Fruit fly (Drosophila melanogaster) whole organism, embryonic: Measurements from ENCODE around the gene CG11843.

Experiments used
- CG10462 ChIP-seq: fragments of 200-800 bp; sonication (Bioruptor generic); optimal IDR thresholded peaks from 2 replicates; lab custom pipeline; 2016; ENCODE audit warnings: missing biosample characterization, missing genetic modification characterization
- CG12219 ChIP-seq: fragments of 200-800 bp; sonication (Bioruptor generic); optimal IDR thresholded peaks from 3 replicates; lab custom pipeline; 2018; ENCODE audit warnings: missing biosample characterization, mild to moderate bottlenecking, missing genetic modification characterization
- CG13894 ChIP-seq: fragments of 200-800 bp; sonication (Bioruptor generic); optimal IDR thresholded peaks from 3 replicates; lab custom pipeline; 2018; ENCODE audit warnings: missing biosample characterization, mild to moderate bottlenecking, missing genetic modification characterization, moderate library complexity
- CG15073 ChIP-seq: fragments of 200-800 bp; sonication (Bioruptor generic); optimal IDR thresholded peaks from 2 replicates; lab custom pipeline; 2016; ENCODE audit warnings: missing biosample characterization, missing genetic modification characterization
- CG15696 ChIP-seq: fragments of 200-800 bp; sonication (Bioruptor generic); optimal IDR thresholded peaks from 2 replicates; lab custom pipeline; 2019; ENCODE audit warnings: missing biosample characterization, mild to moderate bottlenecking, missing genetic modification characterization, moderate library complexity
- CG17385 ChIP-seq: fragments of 200-800 bp; sonication (Bioruptor generic); optimal IDR thresholded peaks from 3 replicates; lab custom pipeline; 2018; ENCODE audit warnings: missing biosample characterization, mild to moderate bottlenecking, missing genetic modification characterization
- CG17829 ChIP-seq: fragments of 200-800 bp; optimal IDR thresholded peaks from 2 replicates; lab custom pipeline; 2019; ENCODE audit warnings: missing biosample characterization, mild to moderate bottlenecking, missing genetic modification characterization, moderate library complexity
- CG2129 ChIP-seq: fragments of 200-800 bp; sonication (Bioruptor generic); IDR thresholded peaks from 2 replicates; pipeline ENCODE4 v1.3.6; 2022; ENCODE audit warnings: missing biosample characterization, missing genetic modification characterization; ENCODE audit not compliant: partially characterized antibody
- CG33557 ChIP-seq: fragments of 200-800 bp; sonication (Bioruptor generic); optimal IDR thresholded peaks from 2 replicates; lab custom pipeline; 2019; ENCODE audit warnings: missing biosample characterization, mild to moderate bottlenecking, missing genetic modification characterization, moderate library complexity
- CG3995 ChIP-seq: fragments of 200-800 bp; sonication (Bioruptor generic); optimal IDR thresholded peaks from 3 replicates; lab custom pipeline; 2016; ENCODE audit warnings: missing biosample characterization, missing genetic modification characterization
- CG4328 ChIP-seq: fragments of 200-800 bp; sonication (Bioruptor generic); optimal IDR thresholded peaks from 3 replicates; lab custom pipeline; 2017; ENCODE audit warnings: missing biosample characterization, missing genetic modification reagents, missing genetic modification characterization
- CG4730 ChIP-seq: fragments of 200-800 bp; sonication (Bioruptor generic); IDR thresholded peaks from 2 replicates; pipeline ENCODE4 v1.3.6; 2022; ENCODE audit warnings: missing biosample characterization, missing genetic modification characterization
- CG7963 ChIP-seq: fragments of 200-800 bp; sonication (Bioruptor generic); IDR thresholded peaks from 3 replicates; pipeline ENCODE4 v1.3.6; 2022; ENCODE audit warnings: missing biosample characterization, missing genetic modification characterization; ENCODE audit not compliant: partially characterized antibody
- CG8281 ChIP-seq: fragments of 200-800 bp; sonication (Bioruptor generic); optimal IDR thresholded peaks from 2 replicates; lab custom pipeline; 2018; ENCODE audit warnings: missing biosample characterization, mild to moderate bottlenecking, missing genetic modification characterization, moderate library complexity
- CG8290 ChIP-seq, 3 experiments: fragments of 200-800 bp; sonication (Bioruptor generic); optimal IDR thresholded peaks; 2 replicates each; lab custom pipeline; 2016 to 2019; ENCODE audit warnings: missing biosample characterization in 3 of 3, missing genetic modification characterization in 3 of 3, mild to moderate bottlenecking in 2 of 3, moderate library complexity in 1 of 3
- CG8924 ChIP-seq: fragments of 200-800 bp; optimal IDR thresholded peaks from 3 replicates; lab custom pipeline; 2019; ENCODE audit warnings: missing biosample characterization, mild to moderate bottlenecking, missing genetic modification characterization, moderate library complexity
- CG9609 ChIP-seq: fragments of 200-800 bp; sonication (Bioruptor generic); optimal IDR thresholded peaks from 3 replicates; lab custom pipeline; 2016; ENCODE audit warnings: missing biosample characterization, missing genetic modification characterization
- CTCF ChIP-seq: fragments of 200-800 bp; sonication (Bioruptor generic); optimal IDR thresholded peaks from 2 replicates; lab custom pipeline; 2017; ENCODE audit warnings: missing biosample characterization, mild to moderate bottlenecking, missing genetic modification characterization, moderate library complexity
- CkIIα-i1 ChIP-seq: fragments of 200-800 bp; sonication (Bioruptor generic); IDR thresholded peaks from 2 replicates; pipeline ENCODE4 v1.3.6; 2022; ENCODE audit warnings: missing biosample characterization, missing genetic modification characterization
- Doc2 ChIP-seq: fragments of 200-800 bp; sonication (Bioruptor generic); IDR thresholded peaks from 2 replicates; pipeline ENCODE4 v1.3.6; 2022; ENCODE audit warnings: missing biosample characterization, missing genetic modification characterization
- Hand ChIP-seq: fragments of 200-800 bp; sonication (Bioruptor generic); optimal IDR thresholded peaks from 2 replicates; lab custom pipeline; 2017; ENCODE audit warnings: mild to moderate bottlenecking, missing biosample characterization, missing genetic modification reagents, missing genetic modification characterization
- Hey ChIP-seq: fragments of 200-800 bp; sonication (Bioruptor generic); optimal IDR thresholded peaks from 3 replicates; lab custom pipeline; 2018; ENCODE audit warnings: missing biosample characterization, mild to moderate bottlenecking, missing genetic modification characterization
- Hr39 ChIP-seq: fragments of >200 bp; optimal IDR thresholded peaks from 2 replicates; lab custom pipeline; 2017
- Mad ChIP-seq: fragments of 200-800 bp; sonication (Bioruptor generic); optimal IDR thresholded peaks from 2 replicates; lab custom pipeline; 2016; ENCODE audit warnings: missing biosample characterization, missing genetic modification characterization
- Meics ChIP-seq: fragments of 200-800 bp; sonication (Bioruptor generic); optimal IDR thresholded peaks from 2 replicates; lab custom pipeline; 2017; ENCODE audit warnings: missing biosample characterization, mild to moderate bottlenecking, missing genetic modification characterization
- Myb ChIP-seq: fragments of 200-800 bp; sonication (Bioruptor generic); optimal IDR thresholded peaks from 2 replicates; lab custom pipeline; 2016; ENCODE audit warnings: missing biosample characterization, missing genetic modification characterization
- NC2α ChIP-seq: fragments of 200-800 bp; sonication (Bioruptor generic); optimal IDR thresholded peaks from 2 replicates; lab custom pipeline; 2016; ENCODE audit warnings: missing biosample characterization, missing genetic modification characterization
- Nf-YC ChIP-seq: fragments of 200-800 bp; optimal IDR thresholded peaks from 3 replicates; lab custom pipeline; 2019; ENCODE audit warnings: missing biosample characterization, mild to moderate bottlenecking, missing genetic modification characterization, moderate library complexity
- Six4 ChIP-seq: fragments of 200-800 bp; sonication (Bioruptor generic); optimal IDR thresholded peaks from 2 replicates; lab custom pipeline; 2016; ENCODE audit warnings: missing biosample characterization, missing genetic modification characterization
- Sox100B ChIP-seq: fragments of 200-800 bp; sonication (Bioruptor generic); optimal IDR thresholded peaks from 3 replicates; lab custom pipeline; 2018; ENCODE audit warnings: missing biosample characterization, mild to moderate bottlenecking, missing genetic modification characterization
- Ssrp ChIP-seq: fragments of 200-800 bp; sonication (Bioruptor generic); optimal IDR thresholded peaks from 2 replicates; lab custom pipeline; 2018; ENCODE audit warnings: missing biosample characterization, mild to moderate bottlenecking, missing genetic modification characterization, moderate library complexity
- Vsx1 ChIP-seq: fragments of 200-800 bp; sonication (Bioruptor generic); optimal IDR thresholded peaks from 2 replicates; lab custom pipeline; 2017; ENCODE audit warnings: missing biosample characterization, mild to moderate bottlenecking, missing genetic modification characterization, missing genetic modification reagents
- ase ChIP-seq: fragments of 200-800 bp; sonication (Bioruptor generic); IDR thresholded peaks from 3 replicates; pipeline ENCODE4 v1.3.6; 2022; ENCODE audit warnings: missing biosample characterization, missing genetic modification characterization
- ash1 ChIP-seq: fragments of 200-800 bp; sonication (Bioruptor generic); optimal IDR thresholded peaks from 2 replicates; lab custom pipeline; 2018; ENCODE audit warnings: missing biosample characterization, mild to moderate bottlenecking, missing genetic modification characterization
- cad ChIP-seq: fragments of >200 bp; optimal IDR thresholded peaks from 2 replicates; lab custom pipeline; 2017; ENCODE audit warnings: missing biosample characterization, missing genetic modification characterization
- corto ChIP-seq: fragments of 200-800 bp; sonication (Bioruptor generic); optimal IDR thresholded peaks from 2 replicates; lab custom pipeline; 2016; ENCODE audit warnings: missing biosample characterization, mild to moderate bottlenecking, missing genetic modification characterization, moderate library complexity
- danr ChIP-seq: fragments of 200-800 bp; sonication (Bioruptor generic); IDR thresholded peaks from 2 replicates; pipeline ENCODE4 v1.3.6; 2022; ENCODE audit warnings: missing biosample characterization, missing genetic modification characterization
- gsb-n ChIP-seq: fragments of 200-800 bp; sonication (Bioruptor generic); optimal IDR thresholded peaks from 3 replicates; lab custom pipeline; 2018; ENCODE audit warnings: missing biosample characterization, mild to moderate bottlenecking, missing genetic modification characterization
- jumu ChIP-seq: fragments of 200-800 bp; sonication (Bioruptor generic); optimal IDR thresholded peaks from 3 replicates; lab custom pipeline; 2016; ENCODE audit warnings: missing biosample characterization, missing genetic modification characterization
- p53 ChIP-seq: fragments of 200-800 bp; sonication (Bioruptor generic); optimal IDR thresholded peaks from 2 replicates; lab custom pipeline; 2016; ENCODE audit warnings: missing biosample characterization, missing genetic modification characterization
- pros ChIP-seq: fragments of 200-800 bp; sonication (Bioruptor generic); optimal IDR thresholded peaks from 3 replicates; lab custom pipeline; 2019; ENCODE audit warnings: missing biosample characterization, mild to moderate bottlenecking, missing genetic modification characterization, moderate library complexity
- pum ChIP-seq: fragments of 200-800 bp; sonication (Bioruptor generic); optimal IDR thresholded peaks from 2 replicates; lab custom pipeline; 2016; ENCODE audit warnings: missing biosample characterization, missing genetic modification characterization
- repo ChIP-seq: fragments of 200-800 bp; sonication (Bioruptor generic); optimal IDR thresholded peaks from 2 replicates; lab custom pipeline; 2016; ENCODE audit warnings: missing biosample characterization, missing genetic modification characterization
- salm ChIP-seq: fragments of 200-800 bp; sonication (Bioruptor generic); optimal IDR thresholded peaks from 2 replicates; lab custom pipeline; 2018; ENCODE audit warnings: missing biosample characterization, mild to moderate bottlenecking, missing genetic modification characterization
- slou ChIP-seq: fragments of 200-800 bp; sonication (Bioruptor generic); optimal IDR thresholded peaks from 3 replicates; lab custom pipeline; 2016; ENCODE audit warnings: missing biosample characterization, missing genetic modification characterization
- stc ChIP-seq: fragments of 200-800 bp; sonication (Bioruptor generic); IDR thresholded peaks from 2 replicates; pipeline ENCODE4 v1.3.6; 2022; ENCODE audit warnings: missing biosample characterization, missing genetic modification characterization
- tgo ChIP-seq: fragments of 200-800 bp; sonication (Bioruptor generic); IDR thresholded peaks from 3 replicates; pipeline ENCODE4 v1.3.6; 2022; ENCODE audit warnings: missing biosample characterization, missing genetic modification characterization
- tin ChIP-seq: fragments of 200-800 bp; sonication (Bioruptor generic); optimal IDR thresholded peaks from 3 replicates; lab custom pipeline; 2016; ENCODE audit warnings: missing biosample characterization, missing genetic modification characterization
- tup ChIP-seq: fragments of 200-800 bp; sonication (Bioruptor generic); optimal IDR thresholded peaks from 2 replicates; lab custom pipeline; 2016; ENCODE audit warnings: missing biosample characterization, mild to moderate bottlenecking, missing genetic modification characterization, moderate library complexity
- twi ChIP-seq: fragments of 200-800 bp; optimal IDR thresholded peaks from 2 replicates; lab custom pipeline; 2019; ENCODE audit warnings: missing biosample characterization, mild to moderate bottlenecking, missing genetic modification characterization, moderate library complexity
- zen2 ChIP-seq: fragments of 200-800 bp; sonication (Bioruptor generic); IDR thresholded peaks from 3 replicates; pipeline ENCODE4 v1.3.6; 2022; ENCODE audit warnings: missing biosample characterization, missing genetic modification characterization; ENCODE audit not compliant: partially characterized antibody

The CG11843 gene

DNA sequence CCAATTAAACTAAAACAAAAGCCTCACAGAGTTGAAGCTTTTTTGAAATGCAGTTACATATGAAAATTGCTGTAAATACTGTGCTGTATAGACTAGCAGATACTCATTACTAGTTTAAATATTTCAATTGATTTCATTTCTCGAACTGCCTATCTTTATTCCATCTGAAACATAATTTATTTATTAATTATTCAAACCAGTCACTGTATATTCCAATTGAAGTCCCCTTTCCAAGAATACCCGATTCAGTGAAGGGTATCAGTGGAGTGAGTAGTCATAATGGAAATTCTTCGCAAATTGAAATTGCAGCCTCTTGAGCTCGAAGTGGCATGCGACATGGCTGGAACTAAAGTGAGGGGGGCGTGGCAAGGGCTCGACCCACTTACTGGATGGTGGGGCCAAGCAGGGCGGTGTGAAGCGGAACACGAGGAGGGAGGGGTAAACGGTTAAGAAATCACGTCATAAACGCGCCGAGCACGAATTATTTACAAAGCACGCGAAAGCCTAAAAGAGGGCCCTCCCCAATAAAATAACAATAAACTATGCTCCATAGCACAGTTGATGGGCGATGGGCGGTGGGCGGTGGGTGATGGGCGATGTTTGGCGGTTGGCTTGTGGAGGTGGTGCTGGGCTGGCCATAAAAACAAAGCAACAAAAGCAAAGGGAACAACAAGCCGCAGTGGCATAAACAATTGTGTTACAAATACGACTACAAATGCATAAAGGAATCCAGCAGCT is 49.1 kb upstream of the CG11843 start (continued):
- TF ChIP-seq zen2 (GFP tag; lab: Robert Waterston, UW) (no peak), pum (GFP tag; lab: Kevin White, UChicago) (no peak), CG2129 (GFP tag; lab: Robert Waterston, UW) (no peak), Mad (GFP tag; lab: Kevin White, UChicago) (no peak), CG9609 (GFP tag; lab: Kevin White, UChicago) (no peak), CG4730 (GFP tag; lab: Robert Waterston, UW) (0 out of 2 replicates have a peak, but pooled peaks have one; percentile 14), Hr39 (lab: Kevin White, UChicago) (no peak), CG15696 (tag; lab: Kevin White, UChicago) (no peak), CG33557 (no peak), Vsx1 (GFP tag; lab: Kevin White, UChicago) (no peak), CG13894 (no peak), CG8281 (tag; lab: Kevin White, UChicago) (no peak), tin (GFP tag; lab: Kevin White, UChicago) (no peak), CG12219 (GFP tag; lab: Kevin White, UChicago) (no peak), CG3995 (GFP tag; lab: Kevin White, UChicago) (no peak), pros (no peak), CG17829 (tag; lab: Kevin White, UChicago) (no peak), repo (GFP tag; lab: Kevin White, UChicago) (no peak), cad (GFP tag; lab: Kevin White, UChicago) (no peak), Nf-YC (no peak), jumu (GFP tag; lab: Kevin White, UChicago) (no peak), CG10462 (GFP tag; lab: Kevin White, UChicago) (no peak), Sox100B (GFP tag; lab: Kevin White, UChicago) (peak; percentile 11), corto (GFP tag; lab: Kevin White, UChicago) (no peak), p53 (GFP tag; lab: Kevin White, UChicago) (no peak), Ssrp (tag; lab: Kevin White, UChicago) (peak; percentile 14), CG7963 (no peak), Six4 (GFP tag; lab: Kevin White, UChicago) (no peak), Hand (GFP tag; lab: Kevin White, UChicago) (no peak), CG8924 (tag; lab: Kevin White, UChicago) (peak; percentile 25), CTCF (no peak), CG15073 (GFP tag; lab: Kevin White, UChicago) (no peak), CG4328 (GFP tag; lab: Kevin White, UChicago) (no peak), Doc2 (GFP tag; lab: Robert Waterston, UW) (no peak), stc (GFP tag; lab: Robert Waterston, UW) (no peak), twi (tag; lab: Kevin White, UChicago) (no peak), tgo (GFP tag; lab: Robert Waterston, UW) (no peak), ash1 (GFP tag; lab: Kevin White, UChicago) (no peak), Hey (tag; lab: Kevin White, UChicago) (no peak), ase (GFP tag; lab: Robert Waterston, UW) (no peak), slou (no peak), danr (GFP tag; lab: Robert Waterston, UW) (no peak), Myb (GFP tag; lab: Kevin White, UChicago) (no peak), gsb-n (tag; lab: Kevin White, UChicago) (no peak), salm (tag; lab: Kevin White, UChicago) (no peak), CkIIα-i1 (GFP tag; lab: Robert Waterston, UW) (no peak), NC2α (GFP tag; lab: Kevin White, UChicago) (no peak), CG17385 (no peak), CG8290 (GFP tag; optimal IDR thresholded peaks at IDR 0.05; lab: Kevin White, UChicago) (no peak), CG8290 (tag; optimal IDR thresholded peaks at IDR 0.05; lab: Kevin White, UChicago) (peak in 1 of 2 experiments; percentile 49), Meics (peak; percentile 15), tup (GFP tag; lab: Kevin White, UChicago) (no peak)
